Worm (Caenorhabditis elegans): ENCODE data around the gene R13H4.5.

- TF ChIP-seq lin-15B (tag; optimal IDR thresholded peaks at IDR 0.05) (no peak), ztf-11 (tag; optimal IDR thresholded peaks at IDR 0.05) (no peak)
Measured at ce11 chrV:11885087-11885486, 24.6 kb downstream of the R13H4.5 start.

All from whole organism, L4 larva.